Fruit fly (Drosophila melanogaster) S2 (cell line): ENCODE data around the gene Nuf2.

Source experiments
- CG8478 ChIP-seq: fragments of >200 bp; optimal IDR thresholded peaks from 2 replicates; lab custom pipeline; 2018
- CTCF ChIP-seq, 2 experiments: fragments of >200 bp; optimal IDR thresholded peaks; 2 replicates each; lab custom pipeline; 2018

- TF ChIP-seq CG8478 (lab: Kevin White, UChicago) (no peak), CTCF (optimal IDR thresholded peaks at IDR 0.05; lab: Kevin White, UChicago) (no peak)
Measured at dm6 chr2L:7094303-7094702, 28.7 kb upstream of the Nuf2 start.
